Worm (Caenorhabditis elegans): ENCODE results near the gene nemt-1.

nemt-1 gene

ce11 chrIV:9321039-9321851 lies 2.0 kb upstream of the nemt-1 start, which contains the start of the genes F49C12.12 and vha-17:
F49C12.12 (minus strand) TSS chrIV:9321089.
vha-17 (plus strand) TSS chrIV:9321801.
- TF ChIP-seq dpl-1 (GFP tag; optimal IDR thresholded peaks at IDR 0.05) (peak in 2 of 3 experiments; percentile 19 to 52), fos-1 (tag; optimal IDR thresholded peaks at IDR 0.05) (no peak), tbx-2 (tag; optimal IDR thresholded peaks at IDR 0.05) (peak; percentile 16), nhr-237 (tag; optimal IDR thresholded peaks at IDR 0.05) (peak; percentile 13), nhr-12 (tag; optimal IDR thresholded peaks at IDR 0.05) (no peak), lin-13 (GFP tag; optimal IDR thresholded peaks at IDR 0.05) (no peak), efl-1 (optimal IDR thresholded peaks at IDR 0.05) (peak; percentile 10 to 42), efl-1 (GFP tag; optimal IDR thresholded peaks at IDR 0.05 in 1 of 2) (peak; percentile 27 to 34), nhr-85 (tag) (peak; percentile 70), unc-86 (tag; optimal IDR thresholded peaks at IDR 0.05) (no peak), aha-1 (tag; optimal IDR thresholded peaks at IDR 0.05) (no peak), zip-4 (GFP tag; optimal IDR thresholded peaks at IDR 0.05) (peak; percentile 45), snpc-4 (tag; optimal IDR thresholded peaks at IDR 0.05) (no peak), nhr-47 (tag; optimal IDR thresholded peaks at IDR 0.05) (peak; percentile 31), nhr-28 (tag; optimal IDR thresholded peaks at IDR 0.05) (no peak), xbp-1 (tag; optimal IDR thresholded peaks at IDR 0.05) (peak; percentile 33), snu-23 (GFP tag; optimal IDR thresholded peaks at IDR 0.05) (peak; percentile 68), nhr-19 (GFP tag; conservative IDR thresholded peaks at IDR 0.05) (0 out of 2 replicates have a peak, but pooled peaks have one; percentile 6), ceh-82 (tag; optimal IDR thresholded peaks at IDR 0.05) (peak in 1 of 3 experiments; percentile 14), lin-14 (GFP tag; optimal IDR thresholded peaks at IDR 0.05) (peak; percentile 75), F16B12.6 (tag; optimal IDR thresholded peaks at IDR 0.05) (no peak), lsy-2 (tag; optimal IDR thresholded peaks at IDR 0.05) (peak in 1 of 2 experiments; percentile 52), elt-3 (tag; optimal IDR thresholded peaks at IDR 0.05) (no peak), lir-3 (tag; optimal IDR thresholded peaks at IDR 0.05; ENCODE audit: poor library complexity) (no peak), lin-35 (GFP tag; optimal IDR thresholded peaks at IDR 0.05) (peak; percentile 8 to 47), efl-3 (GFP tag; optimal IDR thresholded peaks at IDR 0.05) (no peak), blmp-1 (tag; optimal IDR thresholded peaks at IDR 0.05) (peak; percentile 26), nhr-71 (tag; optimal IDR thresholded peaks at IDR 0.05) (peak; percentile 32), swsn-7 (tag; optimal IDR thresholded peaks at IDR 0.05) (peak; percentile 16), nhr-20 (tag; optimal IDR thresholded peaks at IDR 0.05) (peak; percentile 25), skn-1 (tag; optimal IDR thresholded peaks at IDR 0.05) (peak; percentile 65)

ce11 chrIV:9320023-9320422 lies 784 bp upstream of the nemt-1 start:
- TF ChIP-seq isw-1 (GFP tag; IDR thresholded peaks at IDR 0.05) (no peak), nhr-71 (tag; optimal IDR thresholded peaks at IDR 0.05) (peak; percentile 16)

DNA sequence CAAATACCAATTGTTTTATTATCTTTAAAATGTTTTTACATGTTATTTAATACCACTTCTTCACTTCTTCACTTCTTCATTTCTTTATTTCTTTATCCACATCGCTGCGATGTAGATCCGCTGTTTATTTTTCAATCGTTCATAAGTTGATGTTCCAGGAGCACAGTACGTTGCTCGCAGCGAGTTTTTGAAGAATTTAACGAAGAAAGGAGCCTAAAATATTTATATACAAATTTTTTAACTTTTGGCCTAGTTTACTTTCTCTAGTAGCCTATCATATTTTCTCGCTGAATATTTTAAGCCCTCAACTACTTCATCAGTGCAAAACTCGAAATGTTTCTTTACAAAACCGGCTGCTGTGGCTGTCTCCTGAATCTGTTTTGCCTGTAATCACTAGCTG lies 1.1 kb downstream of the nemt-1 start:
- no peak for TF ChIP-seq vab-15 (tag; optimal IDR thresholded peaks at IDR 0.05)
- TF ChIP-seq sptf-1 (tag; optimal IDR thresholded peaks at IDR 0.05), result no peak
- no peak for TF ChIP-seq nhr-47 (tag; optimal IDR thresholded peaks at IDR 0.05)
- no peak for TF ChIP-seq xbp-1 (tag; optimal IDR thresholded peaks at IDR 0.05)

ce11 chrIV:9316068-9316681 lies 3.1 kb downstream of the nemt-1 start, which contains the start of the genes F49C12.9 and rpn-7:
F49C12.9 (minus strand) TSS chrIV:9316215.
rpn-7 (plus strand) TSS chrIV:9316631.
- no peak for TF ChIP-seq vab-15 (tag; optimal IDR thresholded peaks at IDR 0.05)
- no peak; the same call in 1 of the 2 replicates for TF ChIP-seq nhr-19 (GFP tag; conservative IDR thresholded peaks at IDR 0.05)
- TF ChIP-seq efl-3 (GFP tag; optimal IDR thresholded peaks at IDR 0.05), result no peak
- no peak for TF ChIP-seq unc-62 (GFP tag; optimal IDR thresholded peaks at IDR 0.05)
- no peak for TF ChIP-seq ceh-90 (tag; optimal IDR thresholded peaks at IDR 0.05)
- peak; percentile 98 for TF ChIP-seq skn-1 (tag; optimal IDR thresholded peaks at IDR 0.05)
- peak; percentile 48 for TF ChIP-seq rnt-1 (tag; optimal IDR thresholded peaks at IDR 0.05)
- peak; percentile 30 to 53 for TF ChIP-seq lin-35 (GFP tag; optimal IDR thresholded peaks at IDR 0.05)
- TF ChIP-seq lin-14 (GFP tag; optimal IDR thresholded peaks at IDR 0.05), result no peak
- TF ChIP-seq fkh-8 (tag; optimal IDR thresholded peaks at IDR 0.05), result no peak
- no peak for TF ChIP-seq nhr-12 (tag; optimal IDR thresholded peaks at IDR 0.05)
- TF ChIP-seq unc-30 (tag; optimal IDR thresholded peaks at IDR 0.05), result no peak
- no peak for TF ChIP-seq nhr-90 (tag; optimal IDR thresholded peaks at IDR 0.05; ENCODE audit: poor library complexity)
- peak; percentile 47 for TF ChIP-seq snu-23 (GFP tag; optimal IDR thresholded peaks at IDR 0.05)
- TF ChIP-seq ama-1 (optimal IDR thresholded peaks at IDR 0.05), result no peak
- no peak for TF ChIP-seq lin-39 (tag; optimal IDR thresholded peaks at IDR 0.05)
- no peak for TF ChIP-seq ceh-88 (GFP tag; IDR thresholded peaks at IDR 0.05)
- no peak for TF ChIP-seq jun-1 (tag; optimal IDR thresholded peaks at IDR 0.05)
- no peak for TF ChIP-seq lir-3 (tag; optimal IDR thresholded peaks at IDR 0.05; ENCODE audit: poor library complexity)
- TF ChIP-seq aha-1 (tag; optimal IDR thresholded peaks at IDR 0.05), result no peak
- no peak for TF ChIP-seq nhr-77 (tag; optimal IDR thresholded peaks at IDR 0.05)
- peak; percentile 11 to 48 (median 47) for TF ChIP-seq dpl-1 (GFP tag; optimal IDR thresholded peaks at IDR 0.05)
